Worm (Caenorhabditis elegans): ENCODE measurements around the gene C52B9.4.

The C52B9.4 gene

ce11 chrX:4222779-4223387 lies 37.6 kb upstream of the C52B9.4 start (continued):
- TF ChIP-seq nhr-90 (tag; optimal IDR thresholded peaks at IDR 0.05) (no peak), madf-10 (tag; optimal IDR thresholded peaks at IDR 0.05) (peak; percentile 28), F10E7.11 (tag; optimal IDR thresholded peaks at IDR 0.05) (peak; percentile 45), F55B11.4 (tag; optimal IDR thresholded peaks at IDR 0.05; ENCODE audit: borderline replicate concordance, insufficient read depth) (no peak), F23B12.7 (tag; optimal IDR thresholded peaks at IDR 0.05; ENCODE audit: insufficient read depth) (peak; percentile 23), ceh-91 (GFP tag; IDR thresholded peaks at IDR 0.05) (no peak), tlf-1 (GFP tag; optimal IDR thresholded peaks at IDR 0.05) (peak; percentile 60), D2030.7 (GFP tag; IDR thresholded peaks at IDR 0.05) (no peak), ama-1 (optimal IDR thresholded peaks at IDR 0.05) (peak; percentile 56), ama-1 (GFP tag; optimal IDR thresholded peaks at IDR 0.05) (no peak), ceh-27 (GFP tag; optimal IDR thresholded peaks at IDR 0.05) (peak; percentile 1), lin-26 (GFP tag; IDR thresholded peaks at IDR 0.05) (peak; percentile 21; the same call in 1 of the 2 replicates), C17E4.6 (GFP tag; IDR thresholded peaks at IDR 0.05) (no peak), akir-1 (GFP tag; optimal IDR thresholded peaks at IDR 0.05) (peak; percentile 71), lin-54 (GFP tag; optimal IDR thresholded peaks at IDR 0.05) (peak; percentile 35), hmg-20 (GFP tag; IDR thresholded peaks at IDR 0.05) (no peak), nfya-1 (tag; optimal IDR thresholded peaks at IDR 0.05; ENCODE audit: borderline replicate concordance, insufficient read depth) (no peak), cebp-1 (GFP tag; IDR thresholded peaks at IDR 0.05) (0 out of 2 replicates have a peak, but pooled peaks have one; percentile 27), cebp-1 (tag; optimal IDR thresholded peaks at IDR 0.05) (peak; percentile 86), die-1 (tag; optimal IDR thresholded peaks at IDR 0.05) (peak; percentile 25), K12H6.12 (tag; optimal IDR thresholded peaks at IDR 0.05) (peak; percentile 44), Y53G8AR.9 (GFP tag; conservative IDR thresholded peaks at IDR 0.05) (no peak), K11D2.4 (GFP tag; IDR thresholded peaks at IDR 0.05) (peak; percentile 56), rcor-1 (GFP tag; IDR thresholded peaks at IDR 0.05) (peak; percentile 45; the same call in 1 of the 2 replicates), lir-1 (GFP tag; conservative IDR thresholded peaks at IDR 0.05) (no peak), B0035.1 (tag; optimal IDR thresholded peaks at IDR 0.05) (peak; percentile 61), Y56A3A.18 (GFP tag; IDR thresholded peaks at IDR 0.05) (peak; percentile 46; the same call in 1 of the 2 replicates), dpff-1 (tag; optimal IDR thresholded peaks at IDR 0.05) (peak; percentile 60), F33H1.4 (GFP tag; IDR thresholded peaks at IDR 0.05) (no peak), Y95B8A.8 (GFP tag; IDR thresholded peaks at IDR 0.05) (no peak), gei-17 (GFP tag; optimal IDR thresholded peaks at IDR 0.05) (peak; percentile 89), F57C9.4 (tag; optimal IDR thresholded peaks at IDR 0.05) (peak; percentile 23), cebp-2 (GFP tag; IDR thresholded peaks at IDR 0.05) (no peak), attf-6 (GFP tag; IDR thresholded peaks at IDR 0.05) (no peak), zfh-2 (GFP tag; conservative IDR thresholded peaks at IDR 0.05) (peak; percentile 86), C06A6.2 (GFP tag; conservative IDR thresholded peaks at IDR 0.05) (peak; percentile 56; the same call in 1 of the 2 replicates), nhr-80 (tag; optimal IDR thresholded peaks at IDR 0.05) (peak; percentile 26), ZK185.1 (tag; optimal IDR thresholded peaks at IDR 0.05; ENCODE audit: poor library complexity, severe bottlenecking) (peak; percentile 25), zim-3 (tag; optimal IDR thresholded peaks at IDR 0.05) (no peak), mcd-1 (GFP tag; IDR thresholded peaks at IDR 0.05) (peak; percentile 67), somi-1 (GFP tag; optimal IDR thresholded peaks at IDR 0.05) (peak; percentile 48), let-607 (tag; optimal IDR thresholded peaks at IDR 0.05) (peak; percentile 44 to 82), B0336.3 (GFP tag; IDR thresholded peaks at IDR 0.05) (peak; percentile 94), dox-1 (GFP tag; IDR thresholded peaks at IDR 0.05) (peak; percentile 68)

All from whole organism, young adult.